Fruit fly (Drosophila melanogaster): ENCODE data around the gene phu.
A peak's percentile ranks its signal among the peaks of the same experiment; 100 is the strongest.

phu gene

dm6 chr3R:9499238-9499637 lies 4.6 kb downstream of the phu start:
- TF ChIP-seq CG32264 (GFP tag; optimal IDR thresholded peaks at IDR 0.05): no peak
- no peak for TF ChIP-seq dmrt93B (GFP tag; optimal IDR thresholded peaks at IDR 0.05)
- no peak for TF ChIP-seq tai (GFP tag; optimal IDR thresholded peaks at IDR 0.05)
- no peak for TF ChIP-seq GATAd (GFP tag; optimal IDR thresholded peaks at IDR 0.05)
- no peak for TF ChIP-seq N (GFP tag; optimal IDR thresholded peaks at IDR 0.05)
- TF ChIP-seq usp (GFP tag; optimal IDR thresholded peaks at IDR 0.05): no peak
- TF ChIP-seq h (GFP tag; optimal IDR thresholded peaks at IDR 0.05): no peak
- TF ChIP-seq Myc (optimal IDR thresholded peaks at IDR 0.05): no peak
- TF ChIP-seq woc (GFP tag; optimal IDR thresholded peaks at IDR 0.05): no peak

DNA sequence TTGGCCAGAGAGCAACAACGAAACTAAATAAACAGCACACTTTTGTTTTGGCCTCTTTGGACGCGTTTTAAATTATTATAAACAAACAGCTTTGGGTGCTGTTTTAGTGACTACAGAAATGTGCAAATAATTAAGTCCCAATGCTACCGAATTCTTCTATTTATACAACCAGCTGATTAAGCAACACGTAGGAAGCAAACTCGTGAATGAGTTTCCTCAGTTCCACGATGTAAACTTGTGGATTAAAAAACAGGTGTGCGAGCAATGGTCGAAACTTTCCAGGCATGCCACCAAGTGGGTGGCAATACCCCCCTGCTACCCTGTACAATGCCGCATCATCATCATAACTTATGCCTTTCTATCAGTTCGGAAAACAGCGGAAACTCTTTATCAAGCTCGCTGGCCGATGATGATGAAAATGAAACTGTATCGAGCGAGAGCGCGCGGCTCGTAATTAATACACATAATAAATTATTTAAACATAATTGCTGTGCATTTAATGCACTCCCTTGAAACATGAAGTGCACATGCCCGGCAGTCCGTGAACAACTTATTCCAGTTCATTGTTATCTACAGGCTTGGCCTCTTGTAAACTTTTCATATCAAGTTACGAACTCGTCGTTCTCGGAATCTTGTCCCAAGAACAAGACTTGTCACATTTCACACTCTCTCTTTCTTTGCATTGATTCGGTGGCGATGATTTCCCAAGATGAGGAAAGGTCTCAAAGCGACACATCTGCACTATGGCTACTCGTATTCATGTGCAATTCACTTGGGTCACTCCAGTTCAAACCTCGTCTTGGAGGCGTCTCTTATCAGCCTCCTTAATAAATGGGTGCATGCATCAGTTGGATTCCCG lies 5.8 kb downstream of the phu start:
- no peak for TF ChIP-seq Sp1 (GFP tag; optimal IDR thresholded peaks at IDR 0.05)
- TF ChIP-seq h (GFP tag; optimal IDR thresholded peaks at IDR 0.05): peak; percentile 14

- no peak for TF ChIP-seq HLH106 (tag; optimal IDR thresholded peaks at IDR 0.05)
- peak; percentile 56 for TF ChIP-seq Dif (GFP tag; optimal IDR thresholded peaks at IDR 0.05; ENCODE audit: partially characterized antibody)
- TF ChIP-seq dmrt93B (GFP tag; optimal IDR thresholded peaks at IDR 0.05): no peak
- TF ChIP-seq h (GFP tag; optimal IDR thresholded peaks at IDR 0.05): peak; percentile 57
- peak in 1 of 2 experiments; percentile 61 for TF ChIP-seq dl (GFP tag; optimal IDR thresholded peaks at IDR 0.05; ENCODE audit: insufficient read depth in 1 of 2, partially characterized antibody in 2 of 2)
These were observed 7.2 kb downstream of the phu start for dm6 chr3R:9501489-9502415.

- peak; percentile 37 for TF ChIP-seq rgr (GFP tag; optimal IDR thresholded peaks at IDR 0.05)
- peak; percentile 91 for TF ChIP-seq Dif (GFP tag; optimal IDR thresholded peaks at IDR 0.05; ENCODE audit: partially characterized antibody)
- peak; percentile 54 for TF ChIP-seq Hnf4 (GFP tag; optimal IDR thresholded peaks at IDR 0.05)
- peak; percentile 59 for TF ChIP-seq Jra (GFP tag; optimal IDR thresholded peaks at IDR 0.05)
- peak; percentile 49 for TF ChIP-seq OdsH (GFP tag; optimal IDR thresholded peaks at IDR 0.05)
- TF ChIP-seq br (GFP tag; optimal IDR thresholded peaks at IDR 0.05): peak; percentile 48
- peak in 1 of 2 experiments; percentile 3 for TF ChIP-seq foxo (GFP tag; optimal IDR thresholded peaks at IDR 0.05)
- TF ChIP-seq h (GFP tag; optimal IDR thresholded peaks at IDR 0.05): peak; percentile 76
- TF ChIP-seq Vsx2 (GFP tag; optimal IDR thresholded peaks at IDR 0.05; ENCODE audit: partially characterized antibody): peak; percentile 49
- TF ChIP-seq Mio (GFP tag; optimal IDR thresholded peaks at IDR 0.05): no peak
- TF ChIP-seq Sp1 (GFP tag; optimal IDR thresholded peaks at IDR 0.05): peak; percentile 58
- TF ChIP-seq HLH106 (tag; optimal IDR thresholded peaks at IDR 0.05): no peak
- TF ChIP-seq Dfd (GFP tag; optimal IDR thresholded peaks at IDR 0.05): no peak
- TF ChIP-seq jim (GFP tag; optimal IDR thresholded peaks at IDR 0.05): peak; percentile 61
- TF ChIP-seq CG9705 (GFP tag; optimal IDR thresholded peaks at IDR 0.05): no peak
- TF ChIP-seq sv (GFP tag; optimal IDR thresholded peaks at IDR 0.05): no peak
- no peak for TF ChIP-seq Abd-B (GFP tag; optimal IDR thresholded peaks at IDR 0.05)
- peak; percentile 82 to 89 for TF ChIP-seq dl (GFP tag; optimal IDR thresholded peaks at IDR 0.05; ENCODE audit: insufficient read depth in 1 of 2, partially characterized antibody in 2 of 2)
- peak; percentile 56 for TF ChIP-seq Rel (GFP tag; optimal IDR thresholded peaks at IDR 0.05)
- TF ChIP-seq Rel (tag; optimal IDR thresholded peaks at IDR 0.05): peak; percentile 66
- TF ChIP-seq lola (GFP tag; optimal IDR thresholded peaks at IDR 0.05): no peak
- no peak for TF ChIP-seq pan (optimal IDR thresholded peaks at IDR 0.05)
- peak; percentile 8 for TF ChIP-seq tai (GFP tag; optimal IDR thresholded peaks at IDR 0.05)
- no peak for TF ChIP-seq dmrt93B (GFP tag; optimal IDR thresholded peaks at IDR 0.05)
- peak; percentile 84 for TF ChIP-seq Hr83 (GFP tag; optimal IDR thresholded peaks at IDR 0.05; ENCODE audit: poor library complexity, severe bottlenecking)
- TF ChIP-seq CrebA (GFP tag; optimal IDR thresholded peaks at IDR 0.05; ENCODE audit: borderline replicate concordance): no peak
These were observed 7.8 kb downstream of the phu start, which contains the start of gene RhoL for dm6 chr3R:9502416-9502763. Gene RhoL (minus strand): TSS chr3R:9502581.
